Fruit fly (Drosophila melanogaster): Measurements from ENCODE around the gene VhaPPA1-1.
A peak's percentile ranks its signal among the peaks of the same experiment; 100 is the strongest.

Gene VhaPPA1-1

DNA sequence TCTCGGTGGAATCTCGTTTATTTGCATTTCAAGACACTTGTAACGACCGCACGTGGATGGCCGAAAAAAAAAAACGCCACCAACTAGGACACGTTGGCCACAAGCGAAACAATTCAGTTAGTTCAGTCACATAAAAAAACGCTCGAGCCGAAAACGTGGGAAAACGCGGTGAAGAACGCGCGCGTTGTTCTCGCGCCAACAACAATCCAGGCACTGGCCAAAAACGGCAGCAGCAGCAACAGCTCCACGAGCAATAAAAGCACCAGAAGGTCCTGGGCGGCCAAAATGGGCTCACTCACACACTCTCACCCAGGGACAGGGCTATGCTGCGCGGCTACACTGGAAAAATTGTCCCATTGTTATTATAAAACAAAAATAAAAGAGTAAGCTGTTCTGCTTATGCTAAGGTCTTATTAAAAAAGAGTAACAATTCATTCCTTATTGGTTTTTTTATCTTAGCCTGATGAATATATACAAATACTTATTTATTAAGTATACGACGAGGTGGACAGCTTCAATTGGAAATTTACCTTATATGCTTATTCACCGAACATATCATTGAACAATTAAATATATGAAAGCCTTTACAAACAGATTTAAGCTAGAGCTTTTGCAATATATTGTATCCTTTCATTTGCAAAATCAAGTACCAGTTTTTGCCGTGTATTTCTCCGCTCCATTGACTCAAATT is 28.4 kb downstream of the VhaPPA1-1 start, which contains the start of gene btsz (continued):
- TF ChIP-seq Ets65A (GFP tag) (peak; percentile 86), HLHmδ (GFP tag; optimal IDR thresholded peaks at IDR 0.05) (no peak), Sry-δ (GFP tag; optimal IDR thresholded peaks at IDR 0.05) (no peak), CoRest (tag; optimal IDR thresholded peaks at IDR 0.05) (peak; percentile 59), CG7839 (tag; optimal IDR thresholded peaks at IDR 0.05) (peak; percentile 64), CG10543 (GFP tag; optimal IDR thresholded peaks at IDR 0.05) (peak; percentile 60), Med (GFP tag) (peak; percentile 18), CG9817 (tag; optimal IDR thresholded peaks at IDR 0.05) (peak; percentile 13), grau (tag; optimal IDR thresholded peaks at IDR 0.05) (peak; percentile 62), CG6689 (GFP tag; IDR thresholded peaks at IDR 0.05) (0 out of 2 replicates have a peak, but pooled peaks have one; percentile 31), Fer3 (tag; optimal IDR thresholded peaks at IDR 0.05) (peak; percentile 10), sima (GFP tag; optimal IDR thresholded peaks at IDR 0.05) (no peak), slbo (GFP tag; IDR thresholded peaks at IDR 0.05) (peak; percentile 40; the same call in 1 of the 2 replicates), zfh2 (GFP tag; optimal IDR thresholded peaks at IDR 0.05) (peak; percentile 5), unpg (GFP tag; optimal IDR thresholded peaks at IDR 0.05) (peak; percentile 5), HHEX (GFP tag; optimal IDR thresholded peaks at IDR 0.05) (peak; percentile 55), CG8924 (tag; optimal IDR thresholded peaks at IDR 0.05) (peak; percentile 45), luna (GFP tag; optimal IDR thresholded peaks at IDR 0.05) (no peak), Usf (GFP tag; optimal IDR thresholded peaks at IDR 0.05) (no peak), mirr (GFP tag; optimal IDR thresholded peaks at IDR 0.05) (no peak), vvl (GFP tag; IDR thresholded peaks at IDR 0.05) (no peak), CG2678 (tag; optimal IDR thresholded peaks at IDR 0.05) (peak; percentile 83), nmo (GFP tag; optimal IDR thresholded peaks at IDR 0.05) (peak; percentile 26), sd (tag; optimal IDR thresholded peaks at IDR 0.05) (peak; percentile 6), peb (GFP tag; IDR thresholded peaks at IDR 0.05) (no peak), CG2116 (GFP tag; optimal IDR thresholded peaks at IDR 0.05) (peak; percentile 1), CG10147 (GFP tag; optimal IDR thresholded peaks at IDR 0.05) (peak; percentile 72), CG12659 (GFP tag; optimal IDR thresholded peaks at IDR 0.05) (peak; percentile 47), CG4820 (GFP tag; optimal IDR thresholded peaks at IDR 0.05) (peak; percentile 15), Atf6 (GFP tag; IDR thresholded peaks at IDR 0.05) (0 out of 2 replicates have a peak, but pooled peaks have one; percentile 16), ssp (GFP tag; IDR thresholded peaks at IDR 0.05) (no peak), CG13894 (tag; optimal IDR thresholded peaks at IDR 0.05) (no peak), Bdp1 (GFP tag; optimal IDR thresholded peaks at IDR 0.05) (no peak), CG16779 (GFP tag; IDR thresholded peaks at IDR 0.05) (peak; percentile 78), CG14050 (GFP tag; IDR thresholded peaks at IDR 0.05) (no peak), CG12391 (tag; optimal IDR thresholded peaks at IDR 0.05) (peak; percentile 40), Sin3A (optimal IDR thresholded peaks at IDR 0.05) (no peak), H2.0 (GFP tag; IDR thresholded peaks at IDR 0.05) (no peak), Dek (tag; optimal IDR thresholded peaks at IDR 0.05) (peak; percentile 22), phol (tag; optimal IDR thresholded peaks at IDR 0.05) (peak; percentile 34), CG9437 (GFP tag; optimal IDR thresholded peaks at IDR 0.05) (peak; percentile 26), sens (GFP tag) (peak; percentile 53), chm (GFP tag; IDR thresholded peaks at IDR 0.05) (no peak), psq (GFP tag; optimal IDR thresholded peaks at IDR 0.05) (no peak), CG10209 (GFP tag; optimal IDR thresholded peaks at IDR 0.05) (peak; percentile 38), sob (GFP tag; IDR thresholded peaks at IDR 0.05) (no peak), CG17385 (GFP tag; optimal IDR thresholded peaks at IDR 0.05) (peak; percentile 38), nom (GFP tag; optimal IDR thresholded peaks at IDR 0.05) (no peak), Drgx (GFP tag; IDR thresholded peaks at IDR 0.05) (no peak), CG17359 (tag; optimal IDR thresholded peaks at IDR 0.05) (peak; percentile 32)

Measured in whole organism, embryonic.